Worm (Caenorhabditis elegans) whole organism, L1 larva: Measurements from ENCODE around the gene twk-3.

Experiments used
- C04F5.9 ChIP-seq: sonication (generic microtip); optimal IDR thresholded peaks from 2 replicates; lab custom pipeline; 2016; ENCODE audit warnings: missing genetic modification characterization, missing compliant biosample characterization
- C34B4.2 ChIP-seq: sonication (generic microtip); optimal IDR thresholded peaks from 2 replicates; lab custom pipeline; 2017; ENCODE audit warnings: mild to moderate bottlenecking, missing genetic modification characterization, missing compliant biosample characterization
- F16B12.6 ChIP-seq: fragments of 150-350 bp; optimal IDR thresholded peaks from 2 replicates; lab custom pipeline; 2014; ENCODE audit warnings: missing biosample characterization, missing genetic modification characterization
- aha-1 ChIP-seq: fragments of 150-350 bp; optimal IDR thresholded peaks from 2 replicates; lab custom pipeline; 2014; ENCODE audit warnings: missing biosample characterization, missing genetic modification characterization
- alr-1 ChIP-seq: fragments of 200-800 bp; sonication (Bioruptor generic); optimal IDR thresholded peaks from 2 replicates; lab custom pipeline; 2018; ENCODE audit warnings: borderline replicate concordance, mild to moderate bottlenecking, missing genetic modification characterization, missing compliant biosample characterization
- ama-1 ChIP-seq: fragments of 150-350 bp; optimal IDR thresholded peaks from 2 replicates; lab custom pipeline; 2014
- blmp-1 ChIP-seq: fragments of 150-350 bp; optimal IDR thresholded peaks from 2 replicates; lab custom pipeline; 2014; ENCODE audit warnings: missing biosample characterization, missing genetic modification characterization
- ceh-90 ChIP-seq: sonication (generic microtip); optimal IDR thresholded peaks from 2 replicates; lab custom pipeline; 2016; ENCODE audit warnings: missing genetic modification characterization, missing compliant biosample characterization
- ces-1 ChIP-seq: fragments of 150-350 bp; optimal IDR thresholded peaks from 2 replicates; lab custom pipeline; 2014; ENCODE audit warnings: missing biosample characterization, missing genetic modification reagents, missing genetic modification characterization
- dpl-1 ChIP-seq, 3 experiments: fragments of 150-350 bp in 2 of 3; sonication (generic microtip) in 1 of 3; optimal IDR thresholded peaks; 2 replicates each; lab custom pipeline; 2014 to 2017; ENCODE audit warnings: missing biosample characterization in 3 of 3, missing genetic modification characterization in 3 of 3, missing genetic modification reagents in 3 of 3
- dsc-1 ChIP-seq: sonication (generic microtip); optimal IDR thresholded peaks from 2 replicates; lab custom pipeline; 2016; ENCODE audit warnings: mild to moderate bottlenecking, missing genetic modification characterization, missing compliant biosample characterization
- efl-3 ChIP-seq: fragments of 200-800 bp; sonication (Bioruptor generic); optimal IDR thresholded peaks from 2 replicates; lab custom pipeline; 2018; ENCODE audit warnings: mild to moderate bottlenecking, missing genetic modification characterization, missing compliant biosample characterization
- egl-13 ChIP-seq: sonication (generic microtip); optimal IDR thresholded peaks from 2 replicates; lab custom pipeline; 2016; ENCODE audit warnings: missing genotype, missing genetic modification reagents, missing genetic modification characterization, missing compliant biosample characterization
- elt-2 ChIP-seq: sonication (generic microtip); optimal IDR thresholded peaks from 2 replicates; lab custom pipeline; 2016; ENCODE audit warnings: missing genetic modification characterization, mild to moderate bottlenecking, inconsistent platforms, missing compliant biosample characterization, missing genetic modification reagents
- elt-3 ChIP-seq, 6 experiments: fragments of 150-350 bp in 1 of 6; sonication (generic microtip); optimal IDR thresholded peaks; 2 replicates each; lab custom pipeline; 2017 to 2018; ENCODE audit warnings: missing biosample characterization in 6 of 6, missing genetic modification characterization in 6 of 6, inconsistent platforms in 1 of 6
- ets-5 ChIP-seq: fragments of 200-800 bp; sonication (Bioruptor generic); IDR thresholded peaks from 2 replicates; pipeline ENCODE4 v1.3.6; 2022; ENCODE audit warnings: missing genetic modification characterization, missing compliant biosample characterization
- fkh-4 ChIP-seq: sonication (generic microtip); optimal IDR thresholded peaks from 2 replicates; lab custom pipeline; 2016; ENCODE audit warnings: missing compliant biosample characterization, missing genetic modification characterization, borderline replicate concordance
- fkh-8 ChIP-seq: sonication (generic microtip); optimal IDR thresholded peaks from 2 replicates; lab custom pipeline; 2016; ENCODE audit warnings: mild to moderate bottlenecking, missing genetic modification characterization, missing compliant biosample characterization
- grh-1 ChIP-seq: fragments of 200-800 bp; sonication (Bioruptor generic); IDR thresholded peaks from 2 replicates; pipeline ENCODE4 v1.3.6; 2022; ENCODE audit warnings: missing genetic modification reagents, missing genetic modification characterization, missing compliant biosample characterization
- hlh-17 ChIP-seq: fragments of 200-800 bp; sonication (Bioruptor generic); optimal IDR thresholded peaks from 2 replicates; lab custom pipeline; 2018; ENCODE audit warnings: missing genetic modification characterization, mild to moderate bottlenecking, missing compliant biosample characterization, moderate library complexity, borderline replicate concordance
- hlh-4 ChIP-seq: sonication (generic microtip); optimal IDR thresholded peaks from 2 replicates; lab custom pipeline; 2016; ENCODE audit warnings: mild to moderate bottlenecking, missing genetic modification characterization, missing compliant biosample characterization
- hpl-2 ChIP-seq: fragments of 150-350 bp; optimal IDR thresholded peaks from 2 replicates; lab custom pipeline; 2014; ENCODE audit warnings: missing biosample characterization, missing genetic modification reagents, missing genetic modification characterization
- jun-1 ChIP-seq: fragments of 150-350 bp; optimal IDR thresholded peaks from 2 replicates; lab custom pipeline; 2014; ENCODE audit warnings: missing biosample characterization, missing genetic modification reagents, missing genetic modification characterization
- lin-35 ChIP-seq, 2 experiments: fragments of 150-350 bp; optimal IDR thresholded peaks; 2 replicates each; lab custom pipeline; 2014; ENCODE audit warnings: missing biosample characterization in 2 of 2, missing genetic modification characterization in 2 of 2, missing genetic modification reagents in 2 of 2
- lin-39 ChIP-seq: fragments of 150-350 bp; optimal IDR thresholded peaks from 2 replicates; lab custom pipeline; 2014; ENCODE audit warnings: missing biosample characterization, missing genetic modification reagents, missing genetic modification characterization
- mdl-1 ChIP-seq, 2 experiments: fragments of 150-350 bp; optimal IDR thresholded peaks; 2 replicates each; lab custom pipeline; 2014 to 2017; ENCODE audit warnings: missing biosample characterization in 2 of 2, missing genetic modification characterization in 2 of 2, inconsistent platforms in 1 of 2
- mef-2 ChIP-seq: fragments of 150-350 bp; optimal IDR thresholded peaks from 2 replicates; lab custom pipeline; 2014; ENCODE audit warnings: missing biosample characterization, missing genetic modification characterization
- nhr-11 ChIP-seq: fragments of 150-350 bp; optimal IDR thresholded peaks from 2 replicates; lab custom pipeline; 2014; ENCODE audit warnings: missing biosample characterization, missing genetic modification characterization
- nhr-12 ChIP-seq: sonication (generic microtip); optimal IDR thresholded peaks from 2 replicates; lab custom pipeline; 2017; ENCODE audit warnings: missing biosample characterization, missing genetic modification characterization
- nhr-28 ChIP-seq: fragments of 150-350 bp; optimal IDR thresholded peaks from 2 replicates; lab custom pipeline; 2014; ENCODE audit warnings: missing biosample characterization, missing genetic modification characterization
- nhr-84 ChIP-seq: sonication (generic microtip); optimal IDR thresholded peaks from 2 replicates; lab custom pipeline; 2017; ENCODE audit warnings: missing biosample characterization, missing genetic modification characterization
- pax-3 ChIP-seq: fragments of 200-800 bp; sonication (Bioruptor generic); optimal IDR thresholded peaks from 2 replicates; lab custom pipeline; 2018; ENCODE audit warnings: mild to moderate bottlenecking, missing genetic modification characterization, moderate library complexity, missing compliant biosample characterization
- rnt-1 ChIP-seq: sonication (generic microtip); optimal IDR thresholded peaks from 2 replicates; lab custom pipeline; 2016; ENCODE audit warnings: mild to moderate bottlenecking, missing genetic modification characterization, moderate library complexity, missing compliant biosample characterization
- skn-1 ChIP-seq: fragments of 150-350 bp; optimal IDR thresholded peaks from 2 replicates; lab custom pipeline; 2014; ENCODE audit warnings: missing biosample characterization, missing genetic modification characterization
- snpc-4 ChIP-seq: fragments of 150-350 bp; optimal IDR thresholded peaks from 2 replicates; lab custom pipeline; 2014; ENCODE audit warnings: missing biosample characterization, missing genetic modification characterization
- snu-23 ChIP-seq: sonication (generic microtip); optimal IDR thresholded peaks from 2 replicates; lab custom pipeline; 2016; ENCODE audit warnings: missing genetic modification characterization, missing compliant biosample characterization
- sox-4 ChIP-seq: sonication (generic microtip); optimal IDR thresholded peaks from 2 replicates; lab custom pipeline; 2016; ENCODE audit warnings: missing genetic modification characterization, missing compliant biosample characterization
- sptf-1 ChIP-seq: fragments of 150-350 bp; optimal IDR thresholded peaks from 2 replicates; lab custom pipeline; 2014; ENCODE audit warnings: missing biosample characterization, missing genetic modification characterization
- sup-37 ChIP-seq: fragments of 200-800 bp; sonication (Bioruptor generic); optimal IDR thresholded peaks from 2 replicates; lab custom pipeline; 2018; ENCODE audit warnings: mild to moderate bottlenecking, missing genetic modification characterization, missing compliant biosample characterization
- tlp-1 ChIP-seq: fragments of 150-350 bp; optimal IDR thresholded peaks from 2 replicates; lab custom pipeline; 2014; ENCODE audit warnings: missing biosample characterization, missing genetic modification characterization
- unc-62 ChIP-seq: fragments of 150-350 bp; optimal IDR thresholded peaks from 2 replicates; lab custom pipeline; 2014; ENCODE audit warnings: missing biosample characterization, missing genetic modification reagents, missing genetic modification characterization
- unc-86 ChIP-seq: sonication (generic microtip); optimal IDR thresholded peaks from 2 replicates; lab custom pipeline; 2016; ENCODE audit warnings: missing genetic modification characterization, missing compliant biosample characterization
- vab-15 ChIP-seq: sonication (generic microtip); optimal IDR thresholded peaks from 2 replicates; lab custom pipeline; 2017; ENCODE audit warnings: missing genotype, mild to moderate bottlenecking, missing genetic modification characterization, missing compliant biosample characterization
- zag-1 ChIP-seq: fragments of 150-350 bp; optimal IDR thresholded peaks from 2 replicates; lab custom pipeline; 2014; ENCODE audit warnings: missing biosample characterization, missing genetic modification characterization
- zip-4 ChIP-seq: fragments of 200-800 bp; sonication (Bioruptor generic); optimal IDR thresholded peaks from 2 replicates; lab custom pipeline; 2018; ENCODE audit warnings: mild to moderate bottlenecking, missing genetic modification characterization, moderate library complexity, missing compliant biosample characterization
- ztf-4 ChIP-seq: fragments of 150-350 bp; optimal IDR thresholded peaks from 2 replicates; lab custom pipeline; 2014; ENCODE audit warnings: missing biosample characterization, missing genetic modification characterization

Gene twk-3

DNA sequence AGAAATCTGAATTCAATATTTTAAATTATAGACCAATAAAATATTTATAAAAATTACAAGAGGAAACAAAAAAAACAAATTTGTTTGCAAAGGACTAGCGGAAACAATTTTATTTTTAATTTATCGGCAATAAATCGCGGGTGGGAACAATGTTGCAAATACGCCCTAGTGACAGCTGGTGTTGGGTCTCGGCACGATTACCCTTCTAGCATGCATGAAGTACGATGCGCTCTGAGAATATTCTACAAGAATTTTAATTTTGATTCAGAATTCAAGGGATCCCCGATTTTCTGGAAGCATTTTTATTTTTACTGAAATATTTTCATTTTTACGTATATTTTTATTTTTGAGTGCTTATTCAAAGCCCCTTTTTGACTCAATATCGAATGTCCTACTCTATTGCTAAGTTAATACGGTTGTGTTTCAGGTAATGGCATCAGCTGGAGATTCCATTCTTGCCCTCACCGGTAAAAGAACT, 27.5 kb downstream of the twk-3 start, which contains the start of the genes mig-5 and cct-1 (continued):
- no peak for TF ChIP-seq nhr-84
- peak; percentile 98 for TF ChIP-seq nhr-11
- TF ChIP-seq ztf-4 (tag; lab: Kevin White, UChicago): peak; percentile 95
- TF ChIP-seq blmp-1: peak; percentile 92
- peak; percentile 96 for TF ChIP-seq jun-1
- peak; percentile 12 for TF ChIP-seq hlh-4
- peak; percentile 94 for TF ChIP-seq vab-15
- peak; percentile 92 to 94 for TF ChIP-seq lin-35 (GFP tag; optimal IDR thresholded peaks at IDR 0.05; lab: Kevin White, UChicago)
- TF ChIP-seq dpl-1 (GFP tag; optimal IDR thresholded peaks at IDR 0.05; lab: Kevin White, UChicago): peak; percentile 87 to 93 (median 89)
- TF ChIP-seq aha-1: peak; percentile 78
- no peak for TF ChIP-seq hlh-17 (GFP tag; lab: Kevin White, UChicago)
- peak; percentile 49 for TF ChIP-seq nhr-12 (tag; lab: Kevin White, UChicago)
- TF ChIP-seq mef-2 (tag; lab: Kevin White, UChicago): peak; percentile 85
- peak; percentile 75 for TF ChIP-seq F16B12.6 (tag; lab: Kevin White, UChicago)
- TF ChIP-seq unc-62 (GFP tag; lab: Kevin White, UChicago): peak; percentile 45
- peak; percentile 98 for TF ChIP-seq fkh-8 (tag; lab: Kevin White, UChicago)
- TF ChIP-seq zip-4: peak; percentile 91
- TF ChIP-seq grh-1 (GFP tag; lab: Robert Waterston, UW): peak; percentile 98
- peak in 5 of 6 experiments; percentile 63 to 99 (median 91) for TF ChIP-seq elt-3 (tag; optimal IDR thresholded peaks at IDR 0.05; lab: Kevin White, UChicago)
- TF ChIP-seq tlp-1 (tag; lab: Kevin White, UChicago): no peak
- peak; percentile 26 for TF ChIP-seq nhr-28 (tag; lab: Kevin White, UChicago)
- peak; percentile 99 for TF ChIP-seq snu-23 (GFP tag; lab: Kevin White, UChicago)
- TF ChIP-seq dsc-1: peak; percentile 99
- peak; percentile 92 for TF ChIP-seq sup-37 (GFP tag; lab: Kevin White, UChicago)
- peak; percentile 91 for TF ChIP-seq snpc-4
- peak; percentile 100 for TF ChIP-seq C04F5.9
- peak; percentile 97 for TF ChIP-seq skn-1
- TF ChIP-seq lin-39 (tag; lab: Kevin White, UChicago): peak; percentile 98
- peak in 1 of 2 experiments; percentile 95 for TF ChIP-seq mdl-1 (tag; optimal IDR thresholded peaks at IDR 0.05; lab: Kevin White, UChicago)
- TF ChIP-seq ets-5 (GFP tag; lab: Robert Waterston, UW): no peak
- no peak for TF ChIP-seq alr-1
- TF ChIP-seq C34B4.2: peak; percentile 71

DNA sequence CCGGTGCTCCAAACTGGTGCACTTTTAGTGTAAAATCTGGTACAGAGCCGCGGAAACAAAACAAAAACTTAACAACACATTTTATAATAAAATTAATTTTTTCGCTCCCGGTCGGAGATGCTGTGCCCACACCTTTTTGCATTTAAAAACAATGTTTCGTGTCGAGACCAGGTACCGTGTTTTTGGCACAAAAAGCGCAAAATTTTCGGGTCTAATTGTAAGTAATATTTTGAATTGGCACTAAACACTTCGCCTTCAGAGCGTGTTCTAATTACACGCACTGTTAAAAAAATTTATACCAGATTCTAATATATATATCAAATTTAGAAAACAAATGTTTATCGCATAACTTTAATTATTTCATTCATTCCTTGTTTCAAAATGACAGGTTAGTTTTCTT, 31.1 kb downstream of the twk-3 start, which contains the start of gene dylt-3:
TSS of gene dylt-3 (plus strand) at position 301 of the 400 bp plus-strand sequence.
- no peak for TF ChIP-seq grh-1 (GFP tag; lab: Robert Waterston, UW)
- no peak for TF ChIP-seq ama-1 (lab: Kevin White, UChicago)
- no peak for TF ChIP-seq fkh-4 (tag; lab: Kevin White, UChicago)
- no peak for TF ChIP-seq tlp-1 (tag; lab: Kevin White, UChicago)
- no peak for TF ChIP-seq egl-13 (tag; lab: Kevin White, UChicago)
- no peak for TF ChIP-seq efl-3 (GFP tag; lab: Kevin White, UChicago)
- TF ChIP-seq rnt-1 (tag; lab: Kevin White, UChicago): no peak
- TF ChIP-seq hpl-2 (GFP tag; lab: Kevin White, UChicago): no peak
- no peak for TF ChIP-seq snpc-4
- no peak for TF ChIP-seq zag-1
- TF ChIP-seq elt-2 (tag; lab: Kevin White, UChicago): no peak
- no peak for TF ChIP-seq sptf-1 (tag; lab: Kevin White, UChicago)
- TF ChIP-seq pax-3 (tag; lab: Kevin White, UChicago): no peak
- TF ChIP-seq sox-4 (tag; lab: Kevin White, UChicago): no peak
- TF ChIP-seq unc-86 (tag; lab: Kevin White, UChicago): no peak
- TF ChIP-seq ces-1 (GFP tag; lab: Kevin White, UChicago): no peak
- no peak for TF ChIP-seq ceh-90 (tag; lab: Kevin White, UChicago)
- no peak for TF ChIP-seq unc-62 (GFP tag; lab: Kevin White, UChicago)
